Fruit fly (Drosophila melanogaster): ENCODE measurements around the gene Eig71Eb.

DNA sequence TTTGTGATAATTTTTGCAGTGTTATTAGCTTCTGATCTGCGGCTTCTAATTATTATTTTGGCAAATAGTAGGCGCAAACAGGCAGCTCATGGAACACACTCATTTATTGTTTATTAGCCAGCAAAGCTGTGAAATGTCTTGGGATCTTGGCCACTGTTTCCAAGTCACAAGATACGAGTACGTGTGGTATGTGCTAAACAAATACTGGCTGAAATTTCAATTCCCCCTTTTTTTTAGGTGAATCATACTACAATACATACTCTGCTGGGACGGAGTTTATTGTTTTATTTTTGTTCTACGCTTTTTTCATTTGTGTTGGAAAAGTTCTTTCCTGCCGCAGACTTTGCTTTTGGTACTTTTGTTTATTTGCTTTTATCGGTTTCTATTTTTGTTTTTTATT is 18.7 kb upstream of the Eig71Eb start:
- TF ChIP-seq pros (GFP tag; optimal IDR thresholded peaks at IDR 0.05): no peak
- TF ChIP-seq dysf (GFP tag; IDR thresholded peaks at IDR 0.05): no peak
- no peak for TF ChIP-seq ERR (GFP tag; optimal IDR thresholded peaks at IDR 0.05)
- TF ChIP-seq pita (GFP tag; optimal IDR thresholded peaks at IDR 0.05): no peak
- no peak for TF ChIP-seq crc (GFP tag; optimal IDR thresholded peaks at IDR 0.05)
- no peak for TF ChIP-seq aop (GFP tag; IDR thresholded peaks at IDR 0.05)
- no peak for TF ChIP-seq Blimp-1 (GFP tag; optimal IDR thresholded peaks at IDR 0.05)
- no peak for TF ChIP-seq CG18476 (GFP tag; optimal IDR thresholded peaks at IDR 0.05)
- no peak for TF ChIP-seq fru (optimal IDR thresholded peaks at IDR 0.05)
- TF ChIP-seq h (optimal IDR thresholded peaks at IDR 0.05): no peak
- TF ChIP-seq ewg (GFP tag; optimal IDR thresholded peaks at IDR 0.05): no peak
- no peak for TF ChIP-seq CG18599 (GFP tag; optimal IDR thresholded peaks at IDR 0.05)
- TF ChIP-seq CG4328 (GFP tag; optimal IDR thresholded peaks at IDR 0.05): no peak
- no peak for TF ChIP-seq Camta (GFP tag; optimal IDR thresholded peaks at IDR 0.05)

Measured in whole organism, embryonic.